Worm (Caenorhabditis elegans): ENCODE data around the gene F09E5.16.

F09E5.16 gene

ce11 chrII:5358137-5358745 lies 7.3 kb downstream of the F09E5.16 start, which contains the start of the genes F09E5.11 and bmy-1 (continued):
- peak; percentile 72; the same call in 1 of the 2 replicates for TF ChIP-seq egl-44 (GFP tag; IDR thresholded peaks at IDR 0.05)
- TF ChIP-seq ceh-100 (GFP tag; IDR thresholded peaks at IDR 0.05), result peak; percentile 80
- TF ChIP-seq snpc-3.4 (tag; optimal IDR thresholded peaks at IDR 0.05), result no peak
- TF ChIP-seq atf-7 (tag; optimal IDR thresholded peaks at IDR 0.05), result peak; percentile 81
- peak; percentile 61 for TF ChIP-seq madf-10 (tag; optimal IDR thresholded peaks at IDR 0.05)
- TF ChIP-seq nhr-27 (tag; optimal IDR thresholded peaks at IDR 0.05), result no peak
- no peak for TF ChIP-seq F55B11.4 (tag; optimal IDR thresholded peaks at IDR 0.05; ENCODE audit: borderline replicate concordance, insufficient read depth)
- TF ChIP-seq F57C9.4 (tag; optimal IDR thresholded peaks at IDR 0.05), result no peak
- no peak for TF ChIP-seq ceh-79 (tag; optimal IDR thresholded peaks at IDR 0.05)
- TF ChIP-seq sdz-38 (tag; optimal IDR thresholded peaks at IDR 0.05), result no peak
- TF ChIP-seq hlh-12 (tag; optimal IDR thresholded peaks at IDR 0.05), result no peak
- peak; percentile 68 for TF ChIP-seq ceh-91 (GFP tag; IDR thresholded peaks at IDR 0.05)
- peak; percentile 74 for TF ChIP-seq ccch-3 (GFP tag; optimal IDR thresholded peaks at IDR 0.05)
- no peak for TF ChIP-seq tbx-9 (tag; optimal IDR thresholded peaks at IDR 0.05; ENCODE audit: borderline replicate concordance)
- TF ChIP-seq nfya-1 (tag; optimal IDR thresholded peaks at IDR 0.05; ENCODE audit: borderline replicate concordance, insufficient read depth), result no peak
- no peak for TF ChIP-seq T07F8.4 (tag; optimal IDR thresholded peaks at IDR 0.05)
- peak; percentile 91 for TF ChIP-seq let-526 (GFP tag; IDR thresholded peaks at IDR 0.05)
- TF ChIP-seq repo-1 (tag; optimal IDR thresholded peaks at IDR 0.05), result no peak
- peak; percentile 93 for TF ChIP-seq zfh-2 (GFP tag; conservative IDR thresholded peaks at IDR 0.05)
- TF ChIP-seq ztf-28 (GFP tag; IDR thresholded peaks at IDR 0.05), result peak; percentile 77
- TF ChIP-seq xnd-1 (tag; optimal IDR thresholded peaks at IDR 0.05), result no peak
- peak; percentile 69; the same call in 1 of the 2 replicates for TF ChIP-seq hmg-20 (GFP tag; IDR thresholded peaks at IDR 0.05)
- TF ChIP-seq egl-18 (GFP tag; IDR thresholded peaks at IDR 0.05), result no peak
- TF ChIP-seq D2030.7 (GFP tag; IDR thresholded peaks at IDR 0.05), result peak; percentile 79
- peak; percentile 97 for TF ChIP-seq attf-5 (GFP tag; optimal IDR thresholded peaks at IDR 0.05)
- 0 out of 2 replicates have a peak, but pooled peaks have one; percentile 39 for TF ChIP-seq ceh-40 (GFP tag; IDR thresholded peaks at IDR 0.05)
- TF ChIP-seq lag-1 (GFP tag; IDR thresholded peaks at IDR 0.05), result no peak
- no peak for TF ChIP-seq unc-62 (GFP tag; optimal IDR thresholded peaks at IDR 0.05)
- peak; percentile 67 for TF ChIP-seq nhr-80 (tag; optimal IDR thresholded peaks at IDR 0.05)
- TF ChIP-seq cebp-1 (GFP tag; IDR thresholded peaks at IDR 0.05), result peak; percentile 81
- peak; percentile 92 for TF ChIP-seq cebp-1 (tag; optimal IDR thresholded peaks at IDR 0.05)
- TF ChIP-seq F39B2.1 (GFP tag; IDR thresholded peaks at IDR 0.05), result no peak
- TF ChIP-seq akir-1 (GFP tag; optimal IDR thresholded peaks at IDR 0.05), result peak; percentile 73
- TF ChIP-seq snpc-4 (GFP tag; optimal IDR thresholded peaks at IDR 0.05), result peak; percentile 29
- peak in 3 of 4 experiments; percentile 44 to 66 (median 63) for TF ChIP-seq snpc-4 (tag; optimal IDR thresholded peaks at IDR 0.05)
- peak; percentile 71 for TF ChIP-seq lsl-1 (GFP tag; optimal IDR thresholded peaks at IDR 0.05)
- peak; percentile 64 for TF ChIP-seq tbp1 (GFP tag; optimal IDR thresholded peaks at IDR 0.05)
- no peak for TF ChIP-seq ama-1 (optimal IDR thresholded peaks at IDR 0.05)
- no peak for TF ChIP-seq ama-1 (GFP tag; optimal IDR thresholded peaks at IDR 0.05)
- TF ChIP-seq unc-130 (GFP tag; optimal IDR thresholded peaks at IDR 0.05), result peak; percentile 84
- peak; percentile 72 for TF ChIP-seq egrh-3 (GFP tag; IDR thresholded peaks at IDR 0.05)
- no peak for TF ChIP-seq zim-3 (tag; optimal IDR thresholded peaks at IDR 0.05)
- 0 out of 2 replicates have a peak, but pooled peaks have one; percentile 34 for TF ChIP-seq lin-26 (GFP tag; IDR thresholded peaks at IDR 0.05)
- no peak for TF ChIP-seq Y79H2A.3 (GFP tag; conservative IDR thresholded peaks at IDR 0.05)
- no peak for TF ChIP-seq F22D6.2 (tag; optimal IDR thresholded peaks at IDR 0.05)
- TF ChIP-seq gei-17 (GFP tag; optimal IDR thresholded peaks at IDR 0.05), result no peak
- no peak for TF ChIP-seq attf-6 (GFP tag; IDR thresholded peaks at IDR 0.05)
- peak; percentile 65 for TF ChIP-seq ets-4 (GFP tag; optimal IDR thresholded peaks at IDR 0.05)
- TF ChIP-seq hsf-1 (GFP tag; IDR thresholded peaks at IDR 0.05), result peak; percentile 73; the same call in 1 of the 2 replicates
